Comparison of ENCODE assay signal across 5 fruit fly cellular contexts in the genomic region with DNA sequence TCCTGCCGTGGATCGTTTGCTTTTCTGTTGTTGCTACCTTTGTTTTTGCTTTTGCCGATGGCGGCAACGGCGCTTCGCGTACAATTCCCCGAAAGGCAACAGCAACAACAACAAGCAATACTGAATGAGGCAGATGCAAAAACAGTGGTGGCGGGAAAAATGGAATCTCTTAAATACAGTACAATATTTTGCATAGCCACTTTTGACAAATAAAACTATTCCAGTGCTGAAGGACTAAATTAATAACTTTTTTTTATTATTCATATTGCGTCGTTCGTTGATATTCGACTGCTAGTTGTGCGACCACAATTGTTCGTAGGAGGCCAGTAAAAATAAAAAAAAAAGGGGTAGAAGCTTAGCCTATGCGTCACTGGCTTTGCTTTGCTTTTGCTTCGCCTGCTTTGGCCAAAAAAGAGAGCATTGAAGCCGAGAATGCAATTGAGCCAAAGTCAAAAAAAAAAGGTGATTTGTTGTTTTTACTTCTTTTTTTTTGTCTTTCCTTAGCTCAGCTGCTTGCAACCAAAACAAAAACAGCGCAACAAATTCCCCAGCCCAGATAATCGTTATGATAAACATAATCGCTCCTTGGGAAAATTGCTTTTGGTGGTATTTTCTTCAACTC.
TF ChIP-seq lines count a peak whose summit lies in the region.

No protein-coding gene starts in this region.

TF ChIP-seq in whole organism, adult, 20 proteins besides CTCF, POLR2A, EP300 and RAD21 (continued from another document):
- TF ChIP-seq ovo (GFP tag; optimal IDR thresholded peaks at IDR 0.05; lab: Kevin White, UChicago) (no peak), CG12768 (GFP tag; optimal IDR thresholded peaks at IDR 0.05; lab: Kevin White, UChicago) (no peak), Crg-1 (GFP tag; optimal IDR thresholded peaks at IDR 0.05; lab: Kevin White, UChicago) (no peak)

TF ChIP-seq in whole organism, embryonic, 481 proteins besides CTCF, POLR2A, EP300 and RAD21 (continued from another document and continues in another):
- TF ChIP-seq Jarid2 (GFP tag; optimal IDR thresholded peaks at IDR 0.05; lab: Kevin White, UChicago) (peak; percentile 52), sima (GFP tag; optimal IDR thresholded peaks at IDR 0.05; lab: Kevin White, UChicago) (peak; percentile 8), sens-2 (GFP tag; IDR thresholded peaks at IDR 0.05; lab: Robert Waterston, UW) (peak; percentile 83), Med (GFP tag; lab: Kevin White, UChicago) (peak; percentile 97), CG6765 (GFP tag; optimal IDR thresholded peaks at IDR 0.05; lab: Kevin White, UChicago) (peak; percentile 46), CG3281 (GFP tag; optimal IDR thresholded peaks at IDR 0.05; lab: Kevin White, UChicago) (peak; percentile 85), CG10431 (GFP tag; optimal IDR thresholded peaks at IDR 0.05; lab: Kevin White, UChicago) (no peak), Hr78 (GFP tag; optimal IDR thresholded peaks at IDR 0.05; lab: Kevin White, UChicago) (peak in 1 of 2 experiments; percentile 46), onecut (GFP tag; IDR thresholded peaks at IDR 0.05; lab: Robert Waterston, UW) (peak; percentile 80), sob (GFP tag; IDR thresholded peaks at IDR 0.05; lab: Robert Waterston, UW) (peak; percentile 88), CG13123 (GFP tag; optimal IDR thresholded peaks at IDR 0.05; lab: Kevin White, UChicago) (peak; percentile 68), CG10462 (GFP tag; optimal IDR thresholded peaks at IDR 0.05; lab: Kevin White, UChicago) (peak; percentile 63), Gsc (GFP tag; IDR thresholded peaks at IDR 0.05; lab: Robert Waterston, UW) (no peak), mirr (GFP tag; optimal IDR thresholded peaks at IDR 0.05; lab: Kevin White, UChicago) (no peak), zen2 (GFP tag; IDR thresholded peaks at IDR 0.05; lab: Robert Waterston, UW; ENCODE audit: partially characterized antibody) (no peak), CG18619 (GFP tag; optimal IDR thresholded peaks at IDR 0.05; lab: Kevin White, UChicago) (peak; percentile 81), Atf3 (GFP tag; optimal IDR thresholded peaks at IDR 0.05; lab: Kevin White, UChicago) (peak; percentile 79), repo (GFP tag; optimal IDR thresholded peaks at IDR 0.05; lab: Kevin White, UChicago) (peak; percentile 68), CG2712 (tag; optimal IDR thresholded peaks at IDR 0.05; lab: Kevin White, UChicago) (peak; percentile 86), disco-r (GFP tag; optimal IDR thresholded peaks at IDR 0.05; lab: Kevin White, UChicago) (peak; percentile 77), H2.0 (GFP tag; IDR thresholded peaks at IDR 0.05; lab: Robert Waterston, UW) (peak; percentile 91), CG1603 (tag; optimal IDR thresholded peaks at IDR 0.05; lab: Kevin White, UChicago) (peak; percentile 83), CG12236 (GFP tag; optimal IDR thresholded peaks at IDR 0.05; lab: Kevin White, UChicago) (peak; percentile 65), sna (GFP tag; IDR thresholded peaks at IDR 0.05; lab: Robert Waterston, UW; ENCODE audit: partially characterized antibody) (no peak), jigr1 (GFP tag; IDR thresholded peaks at IDR 0.05; lab: Robert Waterston, UW) (peak; percentile 66; the same call in 1 of the 3 replicates), nerfin-2 (GFP tag; IDR thresholded peaks at IDR 0.05; lab: Robert Waterston, UW; ENCODE audit: partially characterized antibody) (no peak), Hmx (GFP tag; optimal IDR thresholded peaks at IDR 0.05; lab: Kevin White, UChicago) (peak; percentile 53), toy (GFP tag; IDR thresholded peaks at IDR 0.05; lab: Robert Waterston, UW) (peak; percentile 71; the same call in 1 of the 2 replicates), CG10147 (GFP tag; optimal IDR thresholded peaks at IDR 0.05; lab: Kevin White, UChicago) (peak; percentile 79)

TF ChIP-seq in whole organism, prepupa, 60 proteins besides CTCF, POLR2A, EP300 and RAD21 (continued from another document and continues in another):
- TF ChIP-seq Eip75B (GFP tag; optimal IDR thresholded peaks at IDR 0.05; lab: Kevin White, UChicago) (peak; percentile 99), Sox15 (GFP tag; optimal IDR thresholded peaks at IDR 0.05; lab: Kevin White, UChicago) (peak; percentile 94), Hr39 (GFP tag; optimal IDR thresholded peaks at IDR 0.05; lab: Kevin White, UChicago) (peak; percentile 97), salr (GFP tag; optimal IDR thresholded peaks at IDR 0.05; lab: Kevin White, UChicago) (peak; percentile 97 to 99), CG11762 (GFP tag; optimal IDR thresholded peaks at IDR 0.05; lab: Kevin White, UChicago; ENCODE audit: insufficient read depth) (peak; percentile 98), dac (GFP tag; optimal IDR thresholded peaks at IDR 0.05; lab: Kevin White, UChicago) (peak; percentile 99), Eip93F (GFP tag; optimal IDR thresholded peaks at IDR 0.05; lab: Kevin White, UChicago) (peak; percentile 94), CG9139 (GFP tag; optimal IDR thresholded peaks at IDR 0.05; lab: Kevin White, UChicago) (peak; percentile 97), Smox (GFP tag; optimal IDR thresholded peaks at IDR 0.05; lab: Kevin White, UChicago) (peak; percentile 96), Ets96B (tag; optimal IDR thresholded peaks at IDR 0.05; lab: Kevin White, UChicago) (peak; percentile 99), Ets21C (GFP tag; optimal IDR thresholded peaks at IDR 0.05; lab: Kevin White, UChicago) (peak; percentile 94), OdsH (GFP tag; optimal IDR thresholded peaks at IDR 0.05; lab: Kevin White, UChicago) (peak; percentile 99), CG6276 (GFP tag; optimal IDR thresholded peaks at IDR 0.05; lab: Kevin White, UChicago) (peak; percentile 99), CG3919 (GFP tag; optimal IDR thresholded peaks at IDR 0.05; lab: Kevin White, UChicago) (peak; percentile 99), CG16779 (tag; optimal IDR thresholded peaks at IDR 0.05; lab: Kevin White, UChicago) (peak; percentile 98), fd59A (GFP tag; optimal IDR thresholded peaks at IDR 0.05; lab: Kevin White, UChicago) (peak; percentile 98), CG4318 (GFP tag; optimal IDR thresholded peaks at IDR 0.05; lab: Kevin White, UChicago) (peak; percentile 98), fkh (GFP tag; optimal IDR thresholded peaks at IDR 0.05; lab: Kevin White, UChicago) (no peak), CG8632 (GFP tag; optimal IDR thresholded peaks at IDR 0.05; lab: Kevin White, UChicago) (peak; percentile 98), net (GFP tag; optimal IDR thresholded peaks at IDR 0.05; lab: Kevin White, UChicago) (peak; percentile 99), esn (GFP tag; optimal IDR thresholded peaks at IDR 0.05; lab: Kevin White, UChicago) (peak; percentile 98), CG3032 (tag; optimal IDR thresholded peaks at IDR 0.05; lab: Kevin White, UChicago) (peak; percentile 98), CG11294 (GFP tag; IDR thresholded peaks at IDR 0.05; lab: Robert Waterston, UW) (peak; percentile 97), Blimp-1 (GFP tag; optimal IDR thresholded peaks at IDR 0.05; lab: Kevin White, UChicago) (peak; percentile 78), vri (GFP tag; optimal IDR thresholded peaks at IDR 0.05; lab: Kevin White, UChicago) (peak; percentile 97), CG34406 (GFP tag; optimal IDR thresholded peaks at IDR 0.05; lab: Kevin White, UChicago) (peak; percentile 97), svp (GFP tag; lab: Kevin White, UChicago) (peak; percentile 99), spab (GFP tag; optimal IDR thresholded peaks at IDR 0.05; lab: Kevin White, UChicago) (peak; percentile 99), CG15336 (GFP tag; IDR thresholded peaks at IDR 0.05; lab: Robert Waterston, UW) (peak; percentile 99), CG6163 (GFP tag; IDR thresholded peaks at IDR 0.05; lab: Robert Waterston, UW) (peak; percentile 99), fd85E (GFP tag; optimal IDR thresholded peaks at IDR 0.05; lab: Kevin White, UChicago) (peak; percentile 95)

TF ChIP-seq in whole organism, pupa, 21 proteins besides CTCF, POLR2A, EP300 and RAD21 (continued from another document):
- TF ChIP-seq Ets98B (GFP tag; IDR thresholded peaks at IDR 0.05; lab: Robert Waterston, UW): peak; percentile 99
- TF ChIP-seq CG34367 (tag; optimal IDR thresholded peaks at IDR 0.05; lab: Kevin White, UChicago): peak; percentile 99

TF ChIP-seq in whole organism, wandering third instar larva, 38 proteins besides CTCF, POLR2A, EP300 and RAD21 (continued from another document):
- TF ChIP-seq Dif (GFP tag; optimal IDR thresholded peaks at IDR 0.05; lab: Kevin White, UChicago; ENCODE audit: partially characterized antibody) (no peak), psq (GFP tag; optimal IDR thresholded peaks at IDR 0.05; lab: Kevin White, UChicago) (peak; percentile 96), h (GFP tag; optimal IDR thresholded peaks at IDR 0.05; lab: Kevin White, UChicago) (peak; percentile 99), Hr83 (GFP tag; optimal IDR thresholded peaks at IDR 0.05; lab: Kevin White, UChicago; ENCODE audit: poor library complexity, severe bottlenecking) (peak; percentile 49), GATAd (GFP tag; optimal IDR thresholded peaks at IDR 0.05; lab: Kevin White, UChicago) (peak; percentile 78), foxo (GFP tag; optimal IDR thresholded peaks at IDR 0.05; lab: Kevin White, UChicago) (peak; percentile 92 to 98), lola (GFP tag; optimal IDR thresholded peaks at IDR 0.05; lab: Kevin White, UChicago) (no peak), N (GFP tag; optimal IDR thresholded peaks at IDR 0.05; lab: Kevin White, UChicago) (no peak), rgr (GFP tag; optimal IDR thresholded peaks at IDR 0.05; lab: Kevin White, UChicago) (peak; percentile 98), sage (GFP tag; optimal IDR thresholded peaks at IDR 0.05; lab: Kevin White, UChicago) (peak; percentile 90), OdsH (GFP tag; optimal IDR thresholded peaks at IDR 0.05; lab: Kevin White, UChicago) (peak; percentile 98), dl (GFP tag; optimal IDR thresholded peaks at IDR 0.05; lab: Kevin White, UChicago; ENCODE audit: insufficient read depth in 1 of 2, partially characterized antibody in 2 of 2) (no peak), dmrt93B (GFP tag; optimal IDR thresholded peaks at IDR 0.05; lab: Kevin White, UChicago) (peak; percentile 93), dsf (GFP tag; optimal IDR thresholded peaks at IDR 0.05; lab: Kevin White, UChicago; ENCODE audit: borderline replicate concordance) (peak; percentile 83), sv (GFP tag; optimal IDR thresholded peaks at IDR 0.05; lab: Kevin White, UChicago) (peak; percentile 86), Vsx2 (GFP tag; optimal IDR thresholded peaks at IDR 0.05; lab: Kevin White, UChicago; ENCODE audit: partially characterized antibody) (no peak), Sp1 (GFP tag; optimal IDR thresholded peaks at IDR 0.05; lab: Kevin White, UChicago) (peak; percentile 93), Jra (GFP tag; optimal IDR thresholded peaks at IDR 0.05; lab: Kevin White, UChicago) (peak; percentile 95)
